Worm (Caenorhabditis elegans) whole organism, L3 larva: ENCODE measurements around the gene erp-44.3.

Source experiments
- R02D3.7 ChIP-seq: fragments of 150-350 bp; optimal IDR thresholded peaks from 2 replicates; lab custom pipeline; 2014; ENCODE audit warnings: missing biosample characterization, missing genetic modification characterization
- ZK546.5 ChIP-seq: sonication (generic microtip); optimal IDR thresholded peaks from 2 replicates; lab custom pipeline; 2017; ENCODE audit warnings: missing biosample characterization, missing genetic modification characterization
- ceh-16 ChIP-seq: sonication (generic microtip); optimal IDR thresholded peaks from 2 replicates; lab custom pipeline; 2017; ENCODE audit warnings: missing biosample characterization, missing genetic modification characterization
- ceh-28 ChIP-seq: fragments of 150-350 bp; optimal IDR thresholded peaks from 2 replicates; lab custom pipeline; 2014; ENCODE audit warnings: missing biosample characterization, missing genetic modification reagents, missing genetic modification characterization
- ceh-9 ChIP-seq: sonication (generic microtip); optimal IDR thresholded peaks from 2 replicates; lab custom pipeline; 2018; ENCODE audit warnings: missing biosample characterization, missing genetic modification characterization
- egl-5 ChIP-seq: fragments of 150-350 bp; optimal IDR thresholded peaks from 2 replicates; lab custom pipeline; 2017; ENCODE audit warnings: missing biosample characterization, missing genetic modification reagents, missing genetic modification characterization, inconsistent platforms
- elt-1 ChIP-seq: fragments of 150-350 bp; optimal IDR thresholded peaks from 2 replicates; lab custom pipeline; 2014; ENCODE audit warnings: missing biosample characterization, missing genetic modification characterization
- elt-2 ChIP-seq: sonication (generic microtip); optimal IDR thresholded peaks from 2 replicates; lab custom pipeline; 2016; ENCODE audit warnings: missing genetic modification reagents, mild to moderate bottlenecking, missing genetic modification characterization, missing compliant biosample characterization
- elt-3 ChIP-seq, 3 experiments: fragments of 150-350 bp in 1 of 3; sonication (generic microtip) in 2 of 3; optimal IDR thresholded peaks; 2 replicates in 2 of 3; 4 replicates in 1 of 3; lab custom pipeline; 2014 to 2017; ENCODE audit warnings: missing biosample characterization in 3 of 3, missing genetic modification characterization in 3 of 3
- fkh-2 ChIP-seq: fragments of 150-350 bp; optimal IDR thresholded peaks from 2 replicates; lab custom pipeline; 2014; ENCODE audit warnings: missing biosample characterization, missing genetic modification reagents, missing genetic modification characterization
- fos-1 ChIP-seq: fragments of 150-350 bp; optimal IDR thresholded peaks from 2 replicates; lab custom pipeline; 2014; ENCODE audit warnings: missing biosample characterization, missing genetic modification characterization
- hmg-11 ChIP-seq: sonication (generic microtip); optimal IDR thresholded peaks from 2 replicates; lab custom pipeline; 2016; ENCODE audit warnings: missing genetic modification characterization, missing compliant biosample characterization
- jun-1 ChIP-seq: fragments of 150-350 bp; optimal IDR thresholded peaks from 2 replicates; lab custom pipeline; 2014; ENCODE audit warnings: missing biosample characterization, missing genetic modification reagents, missing genetic modification characterization
- lin-15B ChIP-seq: fragments of 150-350 bp; optimal IDR thresholded peaks from 2 replicates; lab custom pipeline; 2014; ENCODE audit warnings: missing biosample characterization, missing genetic modification characterization
- lin-39 ChIP-seq: fragments of 150-350 bp; optimal IDR thresholded peaks from 2 replicates; lab custom pipeline; 2018; ENCODE audit warnings: missing biosample characterization, missing genetic modification reagents, missing genetic modification characterization
- mdl-1 ChIP-seq: fragments of 150-350 bp; optimal IDR thresholded peaks from 2 replicates; lab custom pipeline; 2014; ENCODE audit warnings: missing biosample characterization, missing genetic modification characterization
- mml-1 ChIP-seq: fragments of 150-350 bp; sonication (generic microtip); optimal IDR thresholded peaks from 3 replicates; lab custom pipeline; 2014; ENCODE audit warnings: missing biosample characterization, missing genetic modification characterization
- nfya-1 ChIP-seq: sonication (generic microtip); optimal IDR thresholded peaks from 2 replicates; lab custom pipeline; 2017; ENCODE audit warnings: missing genetic modification characterization, mild to moderate bottlenecking, missing compliant biosample characterization, antibody characterized with exemption, moderate library complexity; ENCODE audit not compliant: insufficient read depth
- nhr-11 ChIP-seq: fragments of 150-350 bp; optimal IDR thresholded peaks from 2 replicates; lab custom pipeline; 2014; ENCODE audit warnings: missing biosample characterization, missing genetic modification characterization
- nhr-12 ChIP-seq: fragments of 150-350 bp; optimal IDR thresholded peaks from 2 replicates; lab custom pipeline; 2014; ENCODE audit warnings: missing biosample characterization, missing genetic modification characterization
- nhr-23 ChIP-seq: fragments of 150-350 bp; optimal IDR thresholded peaks from 2 replicates; lab custom pipeline; 2014; ENCODE audit warnings: missing biosample characterization, missing genetic modification reagents, missing genetic modification characterization
- nhr-25 ChIP-seq: sonication (generic microtip); optimal IDR thresholded peaks from 2 replicates; lab custom pipeline; 2017; ENCODE audit warnings: missing biosample characterization, missing genetic modification characterization
- nhr-28 ChIP-seq: fragments of 150-350 bp; optimal IDR thresholded peaks from 2 replicates; lab custom pipeline; 2014; ENCODE audit warnings: missing biosample characterization, missing genetic modification characterization
- nhr-43 ChIP-seq: sonication (generic microtip); optimal IDR thresholded peaks from 2 replicates; lab custom pipeline; 2016; ENCODE audit warnings: mild to moderate bottlenecking, missing genetic modification characterization, missing compliant biosample characterization; ENCODE audit not compliant: poor library complexity, severe bottlenecking
- nhr-67 ChIP-seq: fragments of 150-350 bp; optimal IDR thresholded peaks from 2 replicates; lab custom pipeline; 2014; ENCODE audit warnings: missing biosample characterization, missing genetic modification characterization
- nhr-76 ChIP-seq: fragments of 150-350 bp; sonication (generic microtip); optimal IDR thresholded peaks from 5 replicates; lab custom pipeline; 2014; ENCODE audit warnings: missing biosample characterization, missing genetic modification characterization
- nhr-77 ChIP-seq: fragments of 150-350 bp; optimal IDR thresholded peaks from 2 replicates; lab custom pipeline; 2014; ENCODE audit warnings: missing biosample characterization, missing genetic modification characterization
- pha-4 ChIP-seq: fragments of 150-350 bp; optimal IDR thresholded peaks from 2 replicates; lab custom pipeline; 2014; ENCODE audit warnings: missing biosample characterization, missing genetic modification reagents, missing genetic modification characterization
- pqm-1 ChIP-seq: fragments of 150-350 bp; optimal IDR thresholded peaks from 2 replicates; lab custom pipeline; 2017; ENCODE audit warnings: missing biosample characterization, missing genetic modification characterization, inconsistent platforms
- sea-2 ChIP-seq: fragments of 150-350 bp; sonication (generic microtip); optimal IDR thresholded peaks from 4 replicates; lab custom pipeline; 2014; ENCODE audit warnings: missing biosample characterization, missing genetic modification reagents, missing genetic modification characterization
- skn-1 ChIP-seq: fragments of 150-350 bp; optimal IDR thresholded peaks from 2 replicates; lab custom pipeline; 2014; ENCODE audit warnings: missing biosample characterization, missing genetic modification characterization
- snpc-4 ChIP-seq: fragments of 150-350 bp; optimal IDR thresholded peaks from 2 replicates; lab custom pipeline; 2014; ENCODE audit warnings: missing biosample characterization, missing genetic modification characterization
- tbx-2 ChIP-seq: sonication (generic microtip); optimal IDR thresholded peaks from 2 replicates; lab custom pipeline; 2016; ENCODE audit warnings: mild to moderate bottlenecking, missing genetic modification characterization, missing compliant biosample characterization
- unc-62 ChIP-seq: fragments of 150-350 bp; sonication (generic microtip); optimal IDR thresholded peaks from 4 replicates; lab custom pipeline; 2014; ENCODE audit warnings: missing biosample characterization, missing genetic modification reagents, missing genetic modification characterization
- ztf-11 ChIP-seq: fragments of 150-350 bp; optimal IDR thresholded peaks from 2 replicates; lab custom pipeline; 2014; ENCODE audit warnings: missing biosample characterization, missing genetic modification characterization

The erp-44.3 gene

ce11 chrIV:8112187-8112586 lies 10.3 kb upstream of the erp-44.3 start, which contains the start of gene Y42H9AR.4:
Y42H9AR.4 (minus strand) TSS chrIV:8112218.
- TF ChIP-seq mml-1 (no peak), ceh-16 (tag; lab: Kevin White, UChicago) (no peak), R02D3.7 (tag; lab: Kevin White, UChicago) (no peak), nhr-43 (tag; lab: Kevin White, UChicago) (peak; percentile 27), unc-62 (no peak), mdl-1 (tag; lab: Kevin White, UChicago) (no peak), pqm-1 (tag; lab: Kevin White, UChicago) (peak; percentile 18), nhr-77 (tag; lab: Kevin White, UChicago) (no peak), nhr-23 (peak; percentile 30), nhr-12 (no peak), elt-2 (peak; percentile 39), nhr-28 (no peak), nhr-25 (tag; lab: Kevin White, UChicago) (no peak), pha-4 (peak; percentile 33), ztf-11 (tag; lab: Kevin White, UChicago) (no peak), ceh-28 (tag; lab: Kevin White, UChicago) (peak; percentile 17), snpc-4 (tag; lab: Kevin White, UChicago) (peak; percentile 62), tbx-2 (no peak), egl-5 (tag; lab: Kevin White, UChicago) (peak; percentile 45), nhr-76 (tag; lab: Kevin White, UChicago) (no peak), hmg-11 (tag; lab: Kevin White, UChicago) (peak; percentile 40), nfya-1 (tag; lab: Kevin White, UChicago) (peak; percentile 45)

- TF ChIP-seq pha-4 = peak; percentile 48
- TF ChIP-seq tbx-2 = no peak
- TF ChIP-seq, all 47 proteins: peak for 1
Observed at ce11 chrIV:8112646-8113045, 9.8 kb upstream of the erp-44.3 start.

ce11 chrIV:8113161-8113560 lies 9.3 kb upstream of the erp-44.3 start, which contains the start of gene Y42H9AR.1:
Y42H9AR.1 (plus strand) TSS chrIV:8113393.
- peak; percentile 48 for TF ChIP-seq hmg-11 (tag; lab: Kevin White, UChicago)
- peak; percentile 23 for TF ChIP-seq nfya-1 (tag; lab: Kevin White, UChicago)
- peak; percentile 0 for TF ChIP-seq nhr-25 (tag; lab: Kevin White, UChicago)
- no peak for TF ChIP-seq nhr-23
- no peak for TF ChIP-seq ZK546.5 (tag; lab: Kevin White, UChicago)

- TF ChIP-seq nhr-67 (tag; lab: Kevin White, UChicago) (no peak), lin-39 (tag; lab: Kevin White, UChicago) (no peak), jun-1 (tag; lab: Kevin White, UChicago) (no peak), snpc-4 (tag; lab: Kevin White, UChicago) (no peak)
Observed at ce11 chrIV:8114535-8114934, 7.9 kb upstream of the erp-44.3 start.

ce11 chrIV:8115462-8115861 lies 7.0 kb upstream of the erp-44.3 start, which contains the start of gene irld-8:
irld-8 (plus strand) TSS chrIV:8115762.
- no peak for TF ChIP-seq pqm-1 (tag; lab: Kevin White, UChicago)
- TF ChIP-seq fos-1 (tag; lab: Kevin White, UChicago) = no peak
- no peak for TF ChIP-seq nhr-67 (tag; lab: Kevin White, UChicago)
- TF ChIP-seq skn-1 (tag; lab: Kevin White, UChicago) = no peak
- no peak for TF ChIP-seq elt-3 (tag; optimal IDR thresholded peaks at IDR 0.05; lab: Kevin White, UChicago)
- TF ChIP-seq ceh-9 (tag; lab: Kevin White, UChicago) = no peak
- no peak for TF ChIP-seq nfya-1 (tag; lab: Kevin White, UChicago)
- TF ChIP-seq nhr-25 (tag; lab: Kevin White, UChicago) = no peak
- TF ChIP-seq fkh-2 (tag; lab: Kevin White, UChicago) = no peak
- TF ChIP-seq ceh-16 (tag; lab: Kevin White, UChicago) = no peak
- TF ChIP-seq lin-15B = no peak
- TF ChIP-seq nhr-12 = no peak
- TF ChIP-seq nhr-11 (tag; lab: Kevin White, UChicago) = no peak
- no peak for TF ChIP-seq elt-1 (tag; lab: Kevin White, UChicago)
- no peak for TF ChIP-seq R02D3.7 (tag; lab: Kevin White, UChicago)
- no peak for TF ChIP-seq sea-2 (GFP tag; lab: Kevin White, UChicago)
